Worm (Caenorhabditis elegans) whole organism, young adult: ENCODE measurements around the gene cuc-1.

Experiments
- atf-7 ChIP-seq: sonication (generic microtip); optimal IDR thresholded peaks from 2 replicates; lab custom pipeline; 2017; ENCODE audit warnings: mild to moderate bottlenecking, missing genetic modification characterization, missing compliant biosample characterization
- attf-3 ChIP-seq: fragments of 200-800 bp; sonication (Bioruptor generic); conservative IDR thresholded peaks from 2 replicates; pipeline ENCODE4 v1.3.6; 2022; ENCODE audit warnings: missing genetic modification reagents, missing genetic modification characterization, missing compliant biosample characterization
- snpc-4 ChIP-seq, 5 experiments: fragments of 150-350 bp in 1 of 5; sonication (generic microtip) in 4 of 5; optimal IDR thresholded peaks; 2 replicates each; lab custom pipeline; 2014 to 2018; ENCODE audit warnings: missing genetic modification characterization in 5 of 5, missing biosample characterization in 3 of 5, antibody characterized with exemption in 2 of 5, mild to moderate bottlenecking in 2 of 5, missing compliant biosample characterization in 2 of 5, missing genotype in 2 of 5, moderate library complexity in 2 of 5, missing genetic modification reagents in 1 of 5
- somi-1 ChIP-seq: fragments of 200-800 bp; sonication (Bioruptor generic); optimal IDR thresholded peaks from 2 replicates; lab custom pipeline; 2018; ENCODE audit warnings: mild to moderate bottlenecking, missing genetic modification characterization, missing compliant biosample characterization

- TF ChIP-seq somi-1 (GFP tag; lab: Kevin White, UChicago) (no peak), attf-3 (GFP tag; lab: Robert Waterston, UW) (no peak), atf-7 (no peak), snpc-4 (GFP tag; optimal IDR thresholded peaks at IDR 0.05; lab: Kevin White, UChicago) (no peak), snpc-4 (tag; optimal IDR thresholded peaks at IDR 0.05; lab: Kevin White, UChicago) (no peak)
Measured at ce11 chrIII:7848173-7848572, 12.6 kb downstream of the cuc-1 start.
